Worm (Caenorhabditis elegans): Measurements from ENCODE around the gene F58D2.3.

- TF ChIP-seq mdl-1 (tag; optimal IDR thresholded peaks at IDR 0.05) (no peak), nhr-23 (tag; optimal IDR thresholded peaks at IDR 0.05) (no peak), aly-2 (tag; optimal IDR thresholded peaks at IDR 0.05) (no peak), nhr-25 (tag; optimal IDR thresholded peaks at IDR 0.05) (no peak)
Observed at ce11 chrIV:13220594-13220993, 40.0 kb upstream of the F58D2.3 start.
